Worm (Caenorhabditis elegans) whole organism, L4/young adult: Measurements from ENCODE around the gene F35F11.2.

Experiments used
- W03F9.2 ChIP-seq: fragments of 150-350 bp; optimal IDR thresholded peaks from 2 replicates; lab custom pipeline; 2014; ENCODE audit warnings: missing biosample characterization, missing genetic modification characterization
- dao-5 ChIP-seq: sonication (generic microtip); optimal IDR thresholded peaks from 2 replicates; lab custom pipeline; 2016; ENCODE audit warnings: missing genotype, missing genetic modification characterization, moderate library complexity, missing compliant biosample characterization
- him-1 ChIP-seq: sonication (generic microtip); optimal IDR thresholded peaks from 2 replicates; lab custom pipeline; 2016; ENCODE audit warnings: missing genotype, missing genetic modification reagents, missing genetic modification characterization, missing compliant biosample characterization

DNA sequence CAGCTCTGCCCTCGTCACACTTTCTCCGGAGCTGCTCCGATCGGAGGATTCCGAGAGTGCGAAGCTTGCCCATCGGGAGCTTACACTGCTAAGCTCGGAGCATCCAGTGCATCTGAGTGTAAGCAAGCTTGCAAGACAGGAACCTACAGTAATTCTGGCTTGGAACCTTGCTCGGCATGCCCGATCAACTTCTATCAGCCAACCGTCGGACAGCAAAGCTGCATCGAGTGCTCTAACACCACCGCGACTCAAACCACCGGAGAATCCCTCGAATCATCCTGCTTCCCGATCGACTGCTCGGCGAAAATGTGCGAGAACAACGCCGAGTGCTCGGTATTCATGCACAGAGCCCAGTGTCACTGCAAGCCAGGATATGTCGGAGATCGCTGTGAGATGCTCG, 35.9 kb upstream of the F35F11.2 start:
- no peak for TF ChIP-seq him-1 (tag; lab: Kevin White, UChicago)
- no peak for TF ChIP-seq W03F9.2 (tag; lab: Kevin White, UChicago)
- TF ChIP-seq dao-5 (tag; lab: Kevin White, UChicago): no peak
